Worm (Caenorhabditis elegans): ENCODE results near the gene C14A4.6.

DNA sequence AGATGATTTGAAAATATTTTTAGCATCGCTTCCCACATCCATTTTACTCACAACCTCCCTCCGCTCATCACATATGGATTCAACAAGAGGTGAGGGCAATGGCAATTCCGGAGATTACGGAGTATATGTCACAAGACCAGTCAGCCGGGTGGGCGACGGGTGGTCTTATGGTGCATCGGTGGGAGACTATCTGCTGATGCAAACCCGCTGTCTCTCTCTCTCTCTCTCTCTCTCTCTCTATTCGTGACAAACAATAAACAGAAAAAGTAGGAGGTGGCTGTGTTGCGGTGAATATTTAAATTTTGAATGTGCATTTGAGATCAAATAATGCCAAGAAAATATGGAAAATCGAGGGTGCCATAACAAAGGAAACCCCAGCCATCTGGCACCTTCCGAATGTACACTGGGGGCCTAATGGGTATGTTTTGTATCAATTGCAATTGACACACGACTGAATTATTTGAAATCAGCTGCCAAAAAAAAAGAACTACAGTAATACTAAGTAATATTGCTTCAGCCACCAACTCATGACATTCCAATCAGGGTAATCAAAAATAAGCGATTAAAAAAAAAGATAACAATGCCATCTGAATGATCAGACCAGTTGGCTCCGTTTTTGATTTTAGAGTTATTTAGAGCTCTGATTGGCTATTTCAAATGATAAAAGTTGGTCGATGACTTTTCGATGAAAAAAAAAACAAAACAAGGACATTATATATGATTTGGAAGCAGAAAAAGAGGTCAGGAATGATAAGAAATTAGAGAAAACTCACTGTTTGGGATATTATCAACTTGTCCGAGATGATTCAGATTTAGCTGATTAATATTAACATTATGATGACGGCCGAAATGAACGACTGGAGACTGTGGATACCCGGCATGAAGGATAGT lies 46.5 kb downstream of the C14A4.6 start:
- TF ChIP-seq unc-62 (GFP tag; optimal IDR thresholded peaks at IDR 0.05) (no peak), nhr-12 (tag; optimal IDR thresholded peaks at IDR 0.05) (no peak), nhr-237 (tag; optimal IDR thresholded peaks at IDR 0.05) (no peak), pha-4 (tag; optimal IDR thresholded peaks at IDR 0.05) (no peak), elt-3 (tag; optimal IDR thresholded peaks at IDR 0.05) (no peak), snpc-4 (tag; optimal IDR thresholded peaks at IDR 0.05) (no peak), nhr-28 (tag; optimal IDR thresholded peaks at IDR 0.05) (no peak), ztf-11 (tag; optimal IDR thresholded peaks at IDR 0.05) (no peak), mls-2 (tag; optimal IDR thresholded peaks at IDR 0.05) (no peak), ceh-83 (GFP tag; optimal IDR thresholded peaks at IDR 0.05) (no peak), mab-5 (tag; optimal IDR thresholded peaks at IDR 0.05) (no peak)
